Fruit fly (Drosophila melanogaster): ENCODE measurements around the gene CG14143.

dm6 chr3L:11097982-11098663, 36.7 kb upstream of the CG14143 start, which contains the start of the genes Irbp18 and APP-BP1:
- TF ChIP-seq CG4360 (GFP tag; IDR thresholded peaks at IDR 0.05), result 0 out of 2 replicates have a peak, but pooled peaks have one; percentile 30
- no peak for TF ChIP-seq CG13287 (GFP tag; IDR thresholded peaks at IDR 0.05; ENCODE audit: partially characterized antibody)
- TF ChIP-seq ATbp (GFP tag; optimal IDR thresholded peaks at IDR 0.05), result peak; percentile 83
- peak; percentile 91 for TF ChIP-seq Ets97D (GFP tag; optimal IDR thresholded peaks at IDR 0.05)

Data from whole organism, embryonic.